Fruit fly (Drosophila melanogaster): ENCODE results near the gene Ero1L.

DNA sequence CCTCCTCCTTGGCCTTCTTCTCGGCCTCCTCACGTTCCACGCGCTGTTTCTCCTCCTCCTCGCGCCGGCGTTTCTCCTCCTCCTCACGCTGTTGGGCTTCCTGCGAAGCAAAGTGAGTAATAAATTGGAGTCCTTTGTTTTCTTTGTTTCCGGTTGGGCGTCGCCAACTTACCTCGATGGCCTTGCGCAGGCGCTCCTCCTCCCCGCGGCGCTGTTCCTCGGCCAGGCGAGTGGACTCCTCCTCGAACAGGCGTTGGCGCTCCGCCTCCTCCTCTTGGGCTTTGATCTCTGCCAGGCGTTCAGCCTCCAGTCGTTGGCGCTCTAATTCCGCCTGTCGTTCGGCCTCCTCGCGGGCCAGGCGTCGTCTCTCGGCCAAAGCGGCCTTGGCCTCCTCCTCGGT lies 44.5 kb upstream of the Ero1L start:
- TF ChIP-seq CG8478 (optimal IDR thresholded peaks at IDR 0.05): no peak
- no peak for TF ChIP-seq CTCF (optimal IDR thresholded peaks at IDR 0.05)

Data from S2 (cell line).